Worm (Caenorhabditis elegans) whole organism, L4 larva: ENCODE results near the gene C02B8.6.

Source experiments
- F26F4.8 ChIP-seq: fragments of 200-800 bp; sonication (Bioruptor generic); conservative IDR thresholded peaks from 2 replicates; pipeline ENCODE4 v1.3.6; 2022; ENCODE audit warnings: missing genetic modification characterization, missing compliant biosample characterization
- ama-1 ChIP-seq: fragments of 150-350 bp; optimal IDR thresholded peaks from 2 replicates; lab custom pipeline; 2014; ENCODE audit warnings: inconsistent platforms, mixed read lengths
- dmd-8 ChIP-seq: fragments of 200-800 bp; sonication (Bioruptor generic); IDR thresholded peaks from 2 replicates; pipeline ENCODE4 v1.3.6; 2022; ENCODE audit warnings: missing genetic modification characterization, missing compliant biosample characterization
- fkh-10 ChIP-seq: fragments of 150-350 bp; optimal IDR thresholded peaks from 2 replicates; lab custom pipeline; 2014; ENCODE audit warnings: missing biosample characterization, missing genetic modification reagents, missing genetic modification characterization
- lin-1 ChIP-seq: fragments of 200-800 bp; sonication (Bioruptor generic); IDR thresholded peaks from 2 replicates; pipeline ENCODE4 v1.3.6; 2022; ENCODE audit warnings: missing genetic modification reagents, missing genetic modification characterization, missing compliant biosample characterization
- lin-29 ChIP-seq: fragments of 200-800 bp; sonication (Bioruptor generic); IDR thresholded peaks from 2 replicates; pipeline ENCODE4 v1.3.6; 2022; ENCODE audit warnings: missing genetic modification reagents, missing genetic modification characterization, missing compliant biosample characterization
- mdl-1 ChIP-seq, 2 experiments: fragments of 150-350 bp in 1 of 2; sonication (generic microtip) in 1 of 2; optimal IDR thresholded peaks; 2 replicates each; lab custom pipeline; 2014 to 2017; ENCODE audit warnings: missing biosample characterization in 2 of 2, missing genetic modification characterization in 2 of 2
- nhr-237 ChIP-seq: sonication (generic microtip); optimal IDR thresholded peaks from 2 replicates; lab custom pipeline; 2017; ENCODE audit warnings: missing biosample characterization, missing genetic modification characterization
- nhr-25 ChIP-seq: sonication (generic microtip); optimal IDR thresholded peaks from 2 replicates; lab custom pipeline; 2017; ENCODE audit warnings: missing genetic modification characterization, mild to moderate bottlenecking, missing compliant biosample characterization, antibody characterized with exemption, moderate library complexity, borderline replicate concordance; ENCODE audit not compliant: insufficient read depth
- nhr-77 ChIP-seq: fragments of 150-350 bp; optimal IDR thresholded peaks from 2 replicates; lab custom pipeline; 2014; ENCODE audit warnings: missing biosample characterization, missing genetic modification characterization
- snpc-4 ChIP-seq: fragments of 150-350 bp; optimal IDR thresholded peaks from 2 replicates; lab custom pipeline; 2014; ENCODE audit warnings: missing biosample characterization, missing genetic modification characterization
- ztf-11 ChIP-seq: fragments of 150-350 bp; optimal IDR thresholded peaks from 2 replicates; lab custom pipeline; 2014; ENCODE audit warnings: missing biosample characterization, missing genetic modification characterization

DNA sequence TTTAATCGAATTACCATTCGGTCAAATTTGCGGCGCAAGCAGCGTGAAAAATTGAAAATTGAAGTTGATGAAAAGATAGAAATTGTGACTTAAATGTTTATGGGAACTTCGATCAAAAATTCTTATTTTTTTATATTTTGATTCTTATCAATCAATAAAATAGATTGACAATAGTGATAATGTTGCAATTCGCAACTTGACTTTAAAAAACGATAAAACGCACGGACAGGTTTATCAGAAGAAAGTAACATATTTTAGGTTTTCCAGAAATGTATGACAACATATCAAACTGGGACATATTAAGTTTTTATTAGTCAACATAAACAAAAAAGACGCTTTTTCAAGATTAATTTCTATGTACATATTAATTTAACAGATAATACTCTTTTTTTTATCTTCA lies 52.8 kb downstream of the C02B8.6 start:
- no peak for TF ChIP-seq mdl-1 (tag; optimal IDR thresholded peaks at IDR 0.05; lab: Kevin White, UChicago)
- TF ChIP-seq nhr-25 (tag; lab: Kevin White, UChicago) = no peak
- no peak for TF ChIP-seq ama-1
- TF ChIP-seq ztf-11 (tag; lab: Kevin White, UChicago) = no peak
- TF ChIP-seq nhr-237 = no peak
- TF ChIP-seq dmd-8 (GFP tag; lab: Robert Waterston, UW) = no peak
- no peak for TF ChIP-seq fkh-10 (GFP tag; lab: Kevin White, UChicago)
- TF ChIP-seq lin-1 = no peak
- no peak for TF ChIP-seq snpc-4 (tag; lab: Kevin White, UChicago)
- no peak for TF ChIP-seq lin-29
- TF ChIP-seq F26F4.8 (GFP tag; lab: Robert Waterston, UW) = no peak
- TF ChIP-seq nhr-77 (tag; lab: Kevin White, UChicago) = no peak
